Worm (Caenorhabditis elegans): ENCODE data around the gene sru-8.

DNA sequence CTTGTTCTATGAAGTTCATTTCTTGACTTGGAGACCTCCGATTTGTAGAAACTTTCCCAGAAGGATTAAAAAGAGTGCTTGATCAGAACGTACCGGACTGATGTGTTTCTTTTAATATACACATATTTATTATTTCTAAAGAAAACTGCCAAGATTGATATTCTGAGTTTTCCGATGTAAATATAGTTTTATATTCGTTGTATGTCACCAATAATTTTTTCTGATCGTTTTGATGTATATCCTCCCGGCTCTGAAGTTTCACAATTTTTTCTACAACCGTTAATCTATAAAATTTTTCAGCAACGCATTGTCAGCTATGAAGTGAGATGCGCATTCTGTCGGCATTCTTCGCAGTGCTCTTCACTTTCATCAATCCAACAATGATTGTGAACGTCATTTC lies 47.1 kb upstream of the sru-8 start, which contains the start of gene F46B6.9:
- TF ChIP-seq hmg-4 (GFP tag; optimal IDR thresholded peaks at IDR 0.05) (no peak), ama-1 (optimal IDR thresholded peaks at IDR 0.05) (no peak), sea-1 (GFP tag; conservative IDR thresholded peaks at IDR 0.05) (no peak), scrt-1 (GFP tag; IDR thresholded peaks at IDR 0.05) (no peak), tbx-11 (GFP tag; IDR thresholded peaks at IDR 0.05) (no peak), tra-4 (tag; optimal IDR thresholded peaks at IDR 0.05) (no peak), tbx-37 (GFP tag; conservative IDR thresholded peaks at IDR 0.05) (no peak), ceh-36 (tag; optimal IDR thresholded peaks at IDR 0.05) (no peak), flt-1 (GFP tag; IDR thresholded peaks at IDR 0.05) (no peak), B0310.2 (tag; optimal IDR thresholded peaks at IDR 0.05) (no peak), hmbx-1 (tag; optimal IDR thresholded peaks at IDR 0.05) (no peak)

Measured in whole organism, early embryonic.